Worm (Caenorhabditis elegans) whole organism, L3 larva: Measurements from ENCODE around the gene lido-8.

Source experiments
- R02D3.7 ChIP-seq: fragments of 150-350 bp; optimal IDR thresholded peaks from 2 replicates; lab custom pipeline; 2014; ENCODE audit warnings: missing biosample characterization, missing genetic modification characterization
- ZK546.5 ChIP-seq: sonication (generic microtip); optimal IDR thresholded peaks from 2 replicates; lab custom pipeline; 2017; ENCODE audit warnings: missing biosample characterization, missing genetic modification characterization
- aly-2 ChIP-seq: fragments of 150-350 bp; optimal IDR thresholded peaks from 2 replicates; lab custom pipeline; 2014; ENCODE audit warnings: missing biosample characterization, missing genetic modification characterization
- ceh-16 ChIP-seq: sonication (generic microtip); optimal IDR thresholded peaks from 2 replicates; lab custom pipeline; 2017; ENCODE audit warnings: missing biosample characterization, missing genetic modification characterization
- ceh-28 ChIP-seq: fragments of 150-350 bp; optimal IDR thresholded peaks from 2 replicates; lab custom pipeline; 2014; ENCODE audit warnings: missing biosample characterization, missing genetic modification reagents, missing genetic modification characterization
- ceh-82 ChIP-seq: fragments of 150-350 bp; optimal IDR thresholded peaks from 2 replicates; lab custom pipeline; 2014; ENCODE audit warnings: missing biosample characterization, missing genetic modification characterization
- ceh-9 ChIP-seq: sonication (generic microtip); optimal IDR thresholded peaks from 2 replicates; lab custom pipeline; 2018; ENCODE audit warnings: missing biosample characterization, missing genetic modification characterization
- daf-12 ChIP-seq: fragments of 150-350 bp; optimal IDR thresholded peaks from 2 replicates; lab custom pipeline; 2014; ENCODE audit warnings: missing biosample characterization, missing genetic modification reagents, missing genetic modification characterization
- egl-27 ChIP-seq: sonication (generic microtip); optimal IDR thresholded peaks from 4 replicates; lab custom pipeline; 2017; ENCODE audit warnings: missing biosample characterization, missing genetic modification reagents, missing genetic modification characterization
- elt-1 ChIP-seq: fragments of 150-350 bp; optimal IDR thresholded peaks from 2 replicates; lab custom pipeline; 2014; ENCODE audit warnings: missing biosample characterization, missing genetic modification characterization
- elt-2 ChIP-seq: sonication (generic microtip); optimal IDR thresholded peaks from 2 replicates; lab custom pipeline; 2016; ENCODE audit warnings: missing genetic modification reagents, mild to moderate bottlenecking, missing genetic modification characterization, missing compliant biosample characterization
- elt-3 ChIP-seq, 3 experiments: fragments of 150-350 bp in 1 of 3; sonication (generic microtip) in 2 of 3; optimal IDR thresholded peaks; 2 replicates in 2 of 3; 4 replicates in 1 of 3; lab custom pipeline; 2014 to 2017; ENCODE audit warnings: missing biosample characterization in 3 of 3, missing genetic modification characterization in 3 of 3
- eor-1 ChIP-seq, 2 experiments: fragments of 150-350 bp; optimal IDR thresholded peaks; 2 replicates each; lab custom pipeline; 2014 to 2018; ENCODE audit warnings: missing biosample characterization in 2 of 2, missing genetic modification characterization in 2 of 2
- fkh-10 ChIP-seq: sonication (generic microtip); optimal IDR thresholded peaks from 2 replicates; lab custom pipeline; 2017; ENCODE audit warnings: missing biosample characterization, missing genetic modification reagents, missing genetic modification characterization
- fos-1 ChIP-seq: fragments of 150-350 bp; optimal IDR thresholded peaks from 2 replicates; lab custom pipeline; 2014; ENCODE audit warnings: missing biosample characterization, missing genetic modification characterization
- hmg-11 ChIP-seq: sonication (generic microtip); optimal IDR thresholded peaks from 2 replicates; lab custom pipeline; 2016; ENCODE audit warnings: missing genetic modification characterization, missing compliant biosample characterization
- jun-1 ChIP-seq: fragments of 150-350 bp; optimal IDR thresholded peaks from 2 replicates; lab custom pipeline; 2014; ENCODE audit warnings: missing biosample characterization, missing genetic modification reagents, missing genetic modification characterization
- lin-15B ChIP-seq: fragments of 150-350 bp; optimal IDR thresholded peaks from 2 replicates; lab custom pipeline; 2014; ENCODE audit warnings: missing biosample characterization, missing genetic modification characterization
- lin-39 ChIP-seq: fragments of 150-350 bp; optimal IDR thresholded peaks from 2 replicates; lab custom pipeline; 2018; ENCODE audit warnings: missing biosample characterization, missing genetic modification reagents, missing genetic modification characterization
- lsy-12 ChIP-seq: sonication (generic microtip); optimal IDR thresholded peaks from 2 replicates; lab custom pipeline; 2016; ENCODE audit warnings: mild to moderate bottlenecking, missing genetic modification characterization, missing compliant biosample characterization
- mdl-1 ChIP-seq: fragments of 150-350 bp; optimal IDR thresholded peaks from 2 replicates; lab custom pipeline; 2014; ENCODE audit warnings: missing biosample characterization, missing genetic modification characterization
- mml-1 ChIP-seq: fragments of 150-350 bp; sonication (generic microtip); optimal IDR thresholded peaks from 3 replicates; lab custom pipeline; 2014; ENCODE audit warnings: missing biosample characterization, missing genetic modification characterization
- nhr-11 ChIP-seq: fragments of 150-350 bp; optimal IDR thresholded peaks from 2 replicates; lab custom pipeline; 2014; ENCODE audit warnings: missing biosample characterization, missing genetic modification characterization
- nhr-23 ChIP-seq: fragments of 150-350 bp; optimal IDR thresholded peaks from 2 replicates; lab custom pipeline; 2014; ENCODE audit warnings: missing biosample characterization, missing genetic modification reagents, missing genetic modification characterization
- nhr-237 ChIP-seq: fragments of 150-350 bp; optimal IDR thresholded peaks from 2 replicates; lab custom pipeline; 2014; ENCODE audit warnings: missing biosample characterization, missing genetic modification characterization
- nhr-25 ChIP-seq: sonication (generic microtip); optimal IDR thresholded peaks from 2 replicates; lab custom pipeline; 2017; ENCODE audit warnings: missing biosample characterization, missing genetic modification characterization
- nhr-28 ChIP-seq: fragments of 150-350 bp; optimal IDR thresholded peaks from 2 replicates; lab custom pipeline; 2014; ENCODE audit warnings: missing biosample characterization, missing genetic modification characterization
- nhr-43 ChIP-seq: sonication (generic microtip); optimal IDR thresholded peaks from 2 replicates; lab custom pipeline; 2016; ENCODE audit warnings: mild to moderate bottlenecking, missing genetic modification characterization, missing compliant biosample characterization; ENCODE audit not compliant: poor library complexity, severe bottlenecking
- nhr-67 ChIP-seq: fragments of 150-350 bp; optimal IDR thresholded peaks from 2 replicates; lab custom pipeline; 2014; ENCODE audit warnings: missing biosample characterization, missing genetic modification characterization
- nhr-76 ChIP-seq: fragments of 150-350 bp; sonication (generic microtip); optimal IDR thresholded peaks from 5 replicates; lab custom pipeline; 2014; ENCODE audit warnings: missing biosample characterization, missing genetic modification characterization
- pha-4 ChIP-seq: fragments of 150-350 bp; optimal IDR thresholded peaks from 2 replicates; lab custom pipeline; 2014; ENCODE audit warnings: missing biosample characterization, missing genetic modification reagents, missing genetic modification characterization
- sea-2 ChIP-seq: fragments of 150-350 bp; sonication (generic microtip); optimal IDR thresholded peaks from 4 replicates; lab custom pipeline; 2014; ENCODE audit warnings: missing biosample characterization, missing genetic modification reagents, missing genetic modification characterization
- skn-1 ChIP-seq: fragments of 150-350 bp; optimal IDR thresholded peaks from 2 replicates; lab custom pipeline; 2014; ENCODE audit warnings: missing biosample characterization, missing genetic modification characterization
- snpc-4 ChIP-seq: fragments of 150-350 bp; optimal IDR thresholded peaks from 2 replicates; lab custom pipeline; 2014; ENCODE audit warnings: missing biosample characterization, missing genetic modification characterization
- unc-39 ChIP-seq: sonication (generic microtip); optimal IDR thresholded peaks from 4 replicates; lab custom pipeline; 2017; ENCODE audit warnings: missing biosample characterization, missing genetic modification characterization
- unc-62 ChIP-seq: fragments of 150-350 bp; sonication (generic microtip); optimal IDR thresholded peaks from 4 replicates; lab custom pipeline; 2014; ENCODE audit warnings: missing biosample characterization, missing genetic modification reagents, missing genetic modification characterization
- zag-1 ChIP-seq: fragments of 150-350 bp; optimal IDR thresholded peaks from 2 replicates; lab custom pipeline; 2014; ENCODE audit warnings: missing biosample characterization, missing genetic modification characterization
- ztf-11 ChIP-seq: fragments of 150-350 bp; optimal IDR thresholded peaks from 2 replicates; lab custom pipeline; 2014; ENCODE audit warnings: missing biosample characterization, missing genetic modification characterization
- ztf-4 ChIP-seq: fragments of 150-350 bp; optimal IDR thresholded peaks from 2 replicates; lab custom pipeline; 2014; ENCODE audit warnings: missing biosample characterization, missing genetic modification characterization

The lido-8 gene

ce11 chrII:2996721-2997120 is at the start of gene lido-8:
Gene lido-8 (plus strand): TSS chrII:2997021.
- TF ChIP-seq zag-1 (tag; lab: Kevin White, UChicago) (no peak), R02D3.7 (tag; lab: Kevin White, UChicago) (no peak), nhr-43 (tag; lab: Kevin White, UChicago) (no peak), hmg-11 (tag; lab: Kevin White, UChicago) (no peak)

ce11 chrII:2948614-2949013 is 48.2 kb upstream of the lido-8 start:
- no peak for TF ChIP-seq elt-1

- TF ChIP-seq elt-2 (tag; lab: Kevin White, UChicago) = no peak
- no peak for TF ChIP-seq lsy-12 (tag; lab: Kevin White, UChicago)
- no peak for TF ChIP-seq zag-1 (tag; lab: Kevin White, UChicago)
- no peak for TF ChIP-seq nhr-76
- TF ChIP-seq ceh-16 (tag; lab: Kevin White, UChicago) = no peak
- TF ChIP-seq eor-1 (tag; optimal IDR thresholded peaks at IDR 0.05; lab: Kevin White, UChicago) = no peak
Measured at ce11 chrII:2952629-2953028, 44.2 kb upstream of the lido-8 start, which contains the start of gene irld-51. Gene irld-51 (minus strand): TSS chrII:2952729.

ce11 chrII:2955656-2956115 is 41.1 kb upstream of the lido-8 start, which contains the start of gene irld-48:
Gene irld-48 (plus strand): TSS chrII:2956065.
- TF ChIP-seq elt-3 (tag; optimal IDR thresholded peaks at IDR 0.05; lab: Kevin White, UChicago) (no peak), ceh-9 (tag; lab: Kevin White, UChicago) (no peak), nhr-76 (no peak), ceh-16 (tag; lab: Kevin White, UChicago) (no peak), mml-1 (tag; lab: Kevin White, UChicago) (no peak), unc-39 (tag; lab: Kevin White, UChicago) (no peak), snpc-4 (tag; lab: Kevin White, UChicago) (no peak), nhr-23 (tag; lab: Kevin White, UChicago) (no peak), egl-27 (no peak), fkh-10 (GFP tag; lab: Kevin White, UChicago) (no peak), R02D3.7 (tag; lab: Kevin White, UChicago) (no peak), ceh-82 (tag; lab: Kevin White, UChicago) (no peak), nhr-237 (tag; lab: Kevin White, UChicago) (no peak), elt-1 (no peak), sea-2 (no peak), jun-1 (tag; lab: Kevin White, UChicago) (no peak), nhr-28 (tag; lab: Kevin White, UChicago) (no peak), lin-15B (tag; lab: Kevin White, UChicago) (no peak)

ce11 chrII:2958308-2958707 is 38.5 kb upstream of the lido-8 start, which contains the start of gene srw-60:
Gene srw-60 (plus strand): TSS chrII:2958608.
- TF ChIP-seq nhr-67 (tag; lab: Kevin White, UChicago) (no peak), nhr-25 (tag; lab: Kevin White, UChicago) (no peak), nhr-237 (tag; lab: Kevin White, UChicago) (no peak), elt-3 (tag; optimal IDR thresholded peaks at IDR 0.05; lab: Kevin White, UChicago) (no peak), lsy-12 (tag; lab: Kevin White, UChicago) (no peak), fos-1 (tag; lab: Kevin White, UChicago) (no peak), unc-39 (tag; lab: Kevin White, UChicago) (no peak), sea-2 (no peak), zag-1 (tag; lab: Kevin White, UChicago) (no peak), egl-27 (no peak), snpc-4 (tag; lab: Kevin White, UChicago) (no peak), daf-12 (no peak), pha-4 (tag; lab: Kevin White, UChicago) (no peak), lin-39 (tag; lab: Kevin White, UChicago) (no peak), mdl-1 (no peak)

ce11 chrII:2962531-2963164 is 34.2 kb upstream of the lido-8 start:
- no peak for TF ChIP-seq elt-3 (tag; optimal IDR thresholded peaks at IDR 0.05; lab: Kevin White, UChicago)
- TF ChIP-seq hmg-11 (tag; lab: Kevin White, UChicago) = peak; percentile 66
- no peak for TF ChIP-seq ZK546.5 (tag; lab: Kevin White, UChicago)
- TF ChIP-seq aly-2 (tag; lab: Kevin White, UChicago) = no peak
- TF ChIP-seq ceh-9 (tag; lab: Kevin White, UChicago) = no peak
- TF ChIP-seq ceh-82 (tag; lab: Kevin White, UChicago) = no peak
- TF ChIP-seq mdl-1 = peak; percentile 91
- TF ChIP-seq skn-1 (tag; lab: Kevin White, UChicago) = peak; percentile 47
- no peak for TF ChIP-seq elt-1
- peak; percentile 21 for TF ChIP-seq lin-15B (tag; lab: Kevin White, UChicago)
- no peak for TF ChIP-seq ceh-16 (tag; lab: Kevin White, UChicago)
- TF ChIP-seq nhr-25 (tag; lab: Kevin White, UChicago) = no peak
- peak; percentile 62 for TF ChIP-seq lin-39 (tag; lab: Kevin White, UChicago)
- no peak for TF ChIP-seq ztf-11
- TF ChIP-seq fos-1 (tag; lab: Kevin White, UChicago) = no peak
- TF ChIP-seq R02D3.7 (tag; lab: Kevin White, UChicago) = no peak
- no peak for TF ChIP-seq ztf-4
- TF ChIP-seq unc-62 (GFP tag; lab: Kevin White, UChicago) = no peak
- TF ChIP-seq snpc-4 (tag; lab: Kevin White, UChicago) = no peak
- no peak for TF ChIP-seq nhr-237 (tag; lab: Kevin White, UChicago)
- no peak for TF ChIP-seq nhr-11 (tag; lab: Kevin White, UChicago)
- TF ChIP-seq nhr-67 (tag; lab: Kevin White, UChicago) = no peak
- no peak for TF ChIP-seq ceh-28
- TF ChIP-seq unc-39 (tag; lab: Kevin White, UChicago) = no peak
